Worm (Caenorhabditis elegans) whole organism, L4/young adult: ENCODE measurements around the gene ZK1307.1.

Source experiments
- W03F9.2 ChIP-seq: fragments of 150-350 bp; optimal IDR thresholded peaks from 2 replicates; lab custom pipeline; 2014; ENCODE audit warnings: missing biosample characterization, missing genetic modification characterization
- dao-5 ChIP-seq: sonication (generic microtip); optimal IDR thresholded peaks from 2 replicates; lab custom pipeline; 2016; ENCODE audit warnings: missing genotype, missing genetic modification characterization, moderate library complexity, missing compliant biosample characterization
- him-1 ChIP-seq: sonication (generic microtip); optimal IDR thresholded peaks from 2 replicates; lab custom pipeline; 2016; ENCODE audit warnings: missing genotype, missing genetic modification reagents, missing genetic modification characterization, missing compliant biosample characterization

The ZK1307.1 gene

ce11 chrII:9649191-9649590 lies 6.2 kb downstream of the ZK1307.1 start, which contains the start of gene ZK1307.9:
ZK1307.9 (plus strand) TSS chrII:9649491.
- TF ChIP-seq him-1 (tag; lab: Kevin White, UChicago) (no peak), dao-5 (tag; lab: Kevin White, UChicago) (no peak), W03F9.2 (no peak)

ce11 chrII:9646928-9647838 lies 8.2 kb downstream of the ZK1307.1 start, which contains the start of gene sqv-8:
sqv-8 (plus strand) TSS chrII:9646978.
- no peak for TF ChIP-seq dao-5 (tag; lab: Kevin White, UChicago)

ce11 chrII:9646122-9646555 lies 9.2 kb downstream of the ZK1307.1 start:
- TF ChIP-seq W03F9.2 = no peak
- TF ChIP-seq dao-5 (tag; lab: Kevin White, UChicago) = no peak
- TF ChIP-seq him-1 (tag; lab: Kevin White, UChicago) = no peak

ce11 chrII:9644940-9645634 lies 10.3 kb downstream of the ZK1307.1 start:
- TF ChIP-seq him-1 (tag; lab: Kevin White, UChicago) (no peak), W03F9.2 (peak; percentile 15), dao-5 (tag; lab: Kevin White, UChicago) (no peak)

- TF ChIP-seq dao-5 (tag; lab: Kevin White, UChicago) (no peak), W03F9.2 (no peak), him-1 (tag; lab: Kevin White, UChicago) (no peak)
Measured at ce11 chrII:9644438-9644837, 10.9 kb downstream of the ZK1307.1 start, which contains the start of gene fzr-1. fzr-1 (minus strand) TSS chrII:9644466.

ce11 chrII:9636300-9636699 lies 19.1 kb downstream of the ZK1307.1 start, which contains the start of gene ZK1307.7:
ZK1307.7 (plus strand) TSS chrII:9636600.
- no peak for TF ChIP-seq him-1 (tag; lab: Kevin White, UChicago)
- no peak for TF ChIP-seq W03F9.2
- TF ChIP-seq dao-5 (tag; lab: Kevin White, UChicago) = no peak

- TF ChIP-seq dao-5 (tag; lab: Kevin White, UChicago) = no peak
- TF ChIP-seq him-1 (tag; lab: Kevin White, UChicago) = no peak
- no peak for TF ChIP-seq W03F9.2
Measured at ce11 chrII:9625930-9626329, 29.4 kb downstream of the ZK1307.1 start.

- TF ChIP-seq dao-5 (tag; lab: Kevin White, UChicago) = no peak
- no peak for TF ChIP-seq him-1 (tag; lab: Kevin White, UChicago)
- TF ChIP-seq W03F9.2 = peak; percentile 35
Measured at ce11 chrII:9624110-9624695, 31.2 kb downstream of the ZK1307.1 start, which contains the start of the genes dnj-20 and ZK1307.8. dnj-20 (minus strand) TSS chrII:9624176. ZK1307.8 (plus strand) TSS chrII:9624613.

- TF ChIP-seq him-1 (tag; lab: Kevin White, UChicago) (no peak), W03F9.2 (peak; percentile 14)
Measured at ce11 chrII:9621913-9622348, 33.4 kb downstream of the ZK1307.1 start.

- TF ChIP-seq dao-5 (tag; lab: Kevin White, UChicago) (no peak), him-1 (tag; lab: Kevin White, UChicago) (no peak), W03F9.2 (no peak)
Measured at ce11 chrII:9621121-9621520, 34.3 kb downstream of the ZK1307.1 start.

ce11 chrII:9620616-9621015 lies 34.8 kb downstream of the ZK1307.1 start:
- no peak for TF ChIP-seq dao-5 (tag; lab: Kevin White, UChicago)

- TF ChIP-seq him-1 (tag; lab: Kevin White, UChicago) (no peak), dao-5 (tag; lab: Kevin White, UChicago) (no peak), W03F9.2 (no peak)
Measured at ce11 chrII:9619995-9620535, 35.3 kb downstream of the ZK1307.1 start.

- TF ChIP-seq dao-5 (tag; lab: Kevin White, UChicago) (no peak), W03F9.2 (no peak), him-1 (tag; lab: Kevin White, UChicago) (no peak)
Measured at ce11 chrII:9619402-9619862, 35.9 kb downstream of the ZK1307.1 start.
